Fruit fly (Drosophila melanogaster): Measurements from ENCODE around the gene svr.
"Not testable (repeated sequence)": the region's sequence is repeated elsewhere in the genome, so short reads cannot be mapped to it uniquely, and the experiment has no call there.

Gene svr

DNA sequence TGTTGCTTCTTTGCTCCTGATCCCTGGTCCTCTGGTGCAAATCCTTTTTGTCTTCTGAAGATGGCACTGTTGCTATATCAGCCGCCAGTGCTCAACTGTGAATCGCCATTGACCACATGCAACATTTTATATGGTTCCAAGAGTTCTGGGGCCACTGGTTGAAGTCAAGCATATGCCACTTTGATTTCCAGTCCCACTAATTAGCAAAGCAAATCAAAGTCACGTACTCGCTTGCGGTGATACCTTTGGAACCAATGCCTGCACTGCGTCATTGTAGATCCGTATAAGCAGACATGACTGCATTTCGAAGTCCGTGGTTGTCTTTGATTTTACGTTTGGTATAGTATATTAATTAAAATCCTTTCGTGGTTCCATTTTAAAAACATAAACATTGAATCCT is 27.0 kb upstream of the svr start, which contains the start of gene Cyp4g1:
TSS of gene Cyp4g1 (minus strand) at position 101 of the 400 bp plus-strand sequence.
- TF ChIP-seq dl (GFP tag; optimal IDR thresholded peaks at IDR 0.05; ENCODE audit: insufficient read depth in 1 of 2, partially characterized antibody in 2 of 2) (no peak), ey (GFP tag; optimal IDR thresholded peaks at IDR 0.05) (no peak), Hnf4 (GFP tag; optimal IDR thresholded peaks at IDR 0.05) (no peak), CG32264 (GFP tag; optimal IDR thresholded peaks at IDR 0.05) (no peak), psq (GFP tag; optimal IDR thresholded peaks at IDR 0.05) (no peak), br (GFP tag; optimal IDR thresholded peaks at IDR 0.05) (no peak)

DNA sequence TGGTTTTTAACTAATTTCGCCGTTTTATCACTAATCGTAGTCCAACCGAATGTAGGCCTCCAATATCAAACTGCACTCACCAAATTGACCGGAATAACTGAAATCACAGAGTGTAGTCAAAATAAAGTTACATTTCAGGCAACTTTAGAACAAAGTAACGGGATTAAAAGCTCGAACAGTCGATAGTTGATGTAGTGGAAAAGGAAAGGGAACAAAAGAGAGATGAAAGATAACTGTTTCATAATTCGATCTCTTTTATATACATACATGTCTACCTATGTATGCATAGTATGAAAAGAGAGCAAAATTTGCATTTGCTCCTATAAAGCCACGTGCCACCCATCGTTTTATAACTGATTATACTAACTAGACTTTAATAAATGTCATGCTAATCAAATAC is 25.6 kb upstream of the svr start, which contains the start of gene CG32816:
TSS of gene CG32816 (minus strand) at position 101 of the 400 bp plus-strand sequence.
- TF ChIP-seq rgr (GFP tag; optimal IDR thresholded peaks at IDR 0.05) (no peak), pan (optimal IDR thresholded peaks at IDR 0.05) (no peak), Dif (GFP tag; optimal IDR thresholded peaks at IDR 0.05; ENCODE audit: partially characterized antibody) (no peak), psq (GFP tag; optimal IDR thresholded peaks at IDR 0.05) (no peak), Dfd (GFP tag; optimal IDR thresholded peaks at IDR 0.05) (no peak), CrebA (GFP tag; optimal IDR thresholded peaks at IDR 0.05; ENCODE audit: borderline replicate concordance) (no peak), dsf (GFP tag; optimal IDR thresholded peaks at IDR 0.05; ENCODE audit: borderline replicate concordance) (no peak), CG32264 (GFP tag; optimal IDR thresholded peaks at IDR 0.05) (no peak), Rel (GFP tag; optimal IDR thresholded peaks at IDR 0.05) (no peak), Rel (tag; optimal IDR thresholded peaks at IDR 0.05) (no peak), dl (GFP tag; optimal IDR thresholded peaks at IDR 0.05; ENCODE audit: insufficient read depth in 1 of 2, partially characterized antibody in 2 of 2) (no peak), CG9705 (GFP tag; optimal IDR thresholded peaks at IDR 0.05) (no peak), HLH106 (tag; optimal IDR thresholded peaks at IDR 0.05) (no peak)

DNA sequence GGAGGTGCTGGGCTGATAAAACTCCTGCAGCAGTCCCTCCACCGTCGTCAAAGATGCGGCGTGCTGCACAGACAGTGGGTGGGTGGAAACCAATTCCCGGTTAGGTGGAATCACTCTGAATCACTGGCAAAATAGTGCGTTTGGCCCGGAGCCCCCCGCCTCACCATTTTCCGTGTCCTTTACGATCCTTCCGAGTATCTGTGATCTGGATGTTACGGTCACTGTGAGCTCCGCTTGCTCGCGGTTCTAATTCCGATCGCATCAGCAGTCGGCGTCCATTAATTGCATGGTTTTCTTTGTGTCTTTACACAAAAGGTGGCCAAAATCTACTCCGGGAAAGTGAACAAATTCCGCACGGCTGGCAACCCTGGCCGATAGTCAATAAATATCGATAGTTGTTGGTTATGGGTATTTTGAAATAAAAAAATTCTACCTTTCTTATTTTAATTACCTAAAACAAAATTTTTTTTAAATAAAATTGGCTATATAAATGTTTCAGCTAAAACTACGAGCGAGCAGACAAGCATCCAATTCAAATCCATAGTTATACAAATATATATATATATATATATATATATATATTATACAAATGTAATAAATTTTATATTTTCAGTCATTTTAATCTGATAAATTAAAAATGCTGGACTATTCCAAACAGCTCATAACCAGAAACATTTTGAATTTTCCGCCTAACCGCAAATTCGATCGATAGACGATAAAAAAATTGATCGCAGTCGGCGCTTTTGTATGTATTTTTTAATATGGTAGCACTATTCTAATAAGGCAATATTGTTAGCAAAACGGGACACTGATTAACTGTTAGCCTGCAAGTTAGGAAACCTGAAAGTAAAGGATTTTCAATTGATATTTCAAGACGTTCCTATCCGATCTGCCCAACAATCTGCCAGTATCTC is 19.8 kb upstream of the svr start, which contains the start of the genes ebo and CG13373:
TSS of gene ebo (minus strand) at position 350 of the 914 bp plus-strand sequence.
TSS of gene CG13373 (plus strand) at position 755 of the 914 bp plus-strand sequence.
- no peak for TF ChIP-seq dl (GFP tag; optimal IDR thresholded peaks at IDR 0.05; ENCODE audit: insufficient read depth in 1 of 2, partially characterized antibody in 2 of 2)
- peak; percentile 69 for TF ChIP-seq Hr83 (GFP tag; optimal IDR thresholded peaks at IDR 0.05; ENCODE audit: poor library complexity, severe bottlenecking)
- peak; percentile 23 for TF ChIP-seq psq (GFP tag; optimal IDR thresholded peaks at IDR 0.05)
- no peak for TF ChIP-seq Hnf4 (GFP tag; optimal IDR thresholded peaks at IDR 0.05)
- TF ChIP-seq HLH106 (tag; optimal IDR thresholded peaks at IDR 0.05), result peak; percentile 53
- TF ChIP-seq rgr (GFP tag; optimal IDR thresholded peaks at IDR 0.05), result peak; percentile 58
- peak in 1 of 2 experiments; percentile 46 for TF ChIP-seq foxo (GFP tag; optimal IDR thresholded peaks at IDR 0.05)
- peak; percentile 13 for TF ChIP-seq OdsH (GFP tag; optimal IDR thresholded peaks at IDR 0.05)
- TF ChIP-seq usp (GFP tag; optimal IDR thresholded peaks at IDR 0.05), result no peak

DNA sequence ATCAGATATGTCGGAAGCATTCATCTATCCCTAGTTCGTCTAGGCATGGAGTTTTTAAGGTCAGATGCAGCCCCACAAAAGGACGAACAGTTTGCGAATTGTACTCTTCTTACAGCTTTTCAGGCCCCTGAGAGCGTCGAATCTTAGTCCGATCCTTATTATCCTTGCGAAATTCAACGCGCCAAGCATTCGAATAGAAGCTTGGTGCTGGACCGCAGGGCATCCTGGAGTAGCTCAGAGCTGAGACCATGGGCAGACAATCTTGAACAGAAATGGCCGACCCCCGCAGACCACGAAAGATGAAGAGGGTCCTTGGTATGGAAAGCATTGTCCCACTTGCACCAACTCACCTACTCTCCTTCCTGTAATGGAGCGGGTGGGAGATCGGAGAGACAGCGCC is 17.5 kb upstream of the svr start, which contains the start of gene CG32817:
TSS of gene CG32817 (plus strand) at position 301 of the 400 bp plus-strand sequence.
- TF ChIP-seq CG9705 (GFP tag; optimal IDR thresholded peaks at IDR 0.05), result no peak
- no peak for TF ChIP-seq dsf (GFP tag; optimal IDR thresholded peaks at IDR 0.05; ENCODE audit: borderline replicate concordance)

DNA sequence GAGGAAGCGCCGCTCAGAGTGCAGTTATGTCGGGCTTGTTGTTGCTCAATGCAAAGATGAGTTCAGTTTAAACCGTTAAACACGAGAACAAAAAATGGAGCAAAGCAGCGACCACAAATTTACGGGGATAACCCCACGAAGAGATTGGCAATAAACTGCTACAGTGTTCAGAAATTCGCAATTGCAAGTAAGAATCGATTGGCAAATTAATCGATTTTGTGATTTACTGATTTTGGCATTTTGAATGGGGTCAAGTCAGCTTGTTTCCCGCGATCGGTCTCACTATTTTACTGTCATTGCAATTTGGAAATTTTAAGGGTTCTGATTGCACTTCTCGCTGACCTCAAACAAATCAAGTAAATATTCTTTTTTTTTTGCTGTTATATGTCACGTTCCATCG is 14.6 kb upstream of the svr start, which contains the start of gene CG3176:
TSS of gene CG3176 (plus strand) at position 221 of the 400 bp plus-strand sequence.
- not testable (repeated sequence) for TF ChIP-seq Rel (GFP tag; optimal IDR thresholded peaks at IDR 0.05)
- TF ChIP-seq Rel (tag; optimal IDR thresholded peaks at IDR 0.05) (peak; percentile 95), rgr (GFP tag; optimal IDR thresholded peaks at IDR 0.05) (peak; percentile 29)

DNA sequence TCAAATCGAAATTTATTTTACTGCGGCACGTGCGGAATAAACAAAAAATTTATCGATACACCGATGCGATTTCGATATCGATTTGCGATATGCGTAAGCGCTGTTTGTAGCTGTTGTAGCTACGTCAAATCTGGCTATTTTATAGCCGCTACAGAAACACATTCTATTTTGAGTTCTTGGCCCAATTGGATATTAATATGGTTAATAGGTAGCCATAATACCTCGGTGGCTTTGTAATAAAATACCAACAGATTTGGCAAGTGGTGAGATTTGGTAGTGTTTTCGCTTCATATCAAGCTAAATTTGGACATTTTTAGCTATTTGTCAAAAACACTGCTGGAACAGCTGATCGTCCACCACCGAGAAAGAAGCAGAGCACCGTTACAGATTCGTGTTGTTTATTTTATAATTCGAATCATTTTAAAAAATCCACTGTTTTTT is 8.7 kb upstream of the svr start, which contains the start of the genes CG18273 and CG3156:
TSS of gene CG18273 (minus strand) at position 65 of the 441 bp plus-strand sequence.
TSS of gene CG3156 (plus strand) at position 362 of the 441 bp plus-strand sequence.
- TF ChIP-seq pan (optimal IDR thresholded peaks at IDR 0.05), result no peak
- no peak for TF ChIP-seq OdsH (GFP tag; optimal IDR thresholded peaks at IDR 0.05)
- no peak for TF ChIP-seq Dif (GFP tag; optimal IDR thresholded peaks at IDR 0.05; ENCODE audit: partially characterized antibody)
- TF ChIP-seq CG32264 (GFP tag; optimal IDR thresholded peaks at IDR 0.05), result no peak
- no peak for TF ChIP-seq psq (GFP tag; optimal IDR thresholded peaks at IDR 0.05)
- TF ChIP-seq br (GFP tag; optimal IDR thresholded peaks at IDR 0.05), result no peak
- TF ChIP-seq GATAd (GFP tag; optimal IDR thresholded peaks at IDR 0.05), result no peak
- TF ChIP-seq lola (GFP tag; optimal IDR thresholded peaks at IDR 0.05), result no peak
- no peak for TF ChIP-seq CrebA (GFP tag; optimal IDR thresholded peaks at IDR 0.05; ENCODE audit: borderline replicate concordance)
- TF ChIP-seq dsf (GFP tag; optimal IDR thresholded peaks at IDR 0.05; ENCODE audit: borderline replicate concordance), result no peak
- no peak for TF ChIP-seq Vsx2 (GFP tag; optimal IDR thresholded peaks at IDR 0.05; ENCODE audit: partially characterized antibody)
- TF ChIP-seq jim (GFP tag; optimal IDR thresholded peaks at IDR 0.05), result no peak
- peak; percentile 57 for TF ChIP-seq HLH106 (tag; optimal IDR thresholded peaks at IDR 0.05)
- TF ChIP-seq ey (GFP tag; optimal IDR thresholded peaks at IDR 0.05), result no peak
- no peak for TF ChIP-seq tai (GFP tag; optimal IDR thresholded peaks at IDR 0.05)
- TF ChIP-seq foxo (GFP tag; optimal IDR thresholded peaks at IDR 0.05), result no peak
- no peak for TF ChIP-seq Sp1 (GFP tag; optimal IDR thresholded peaks at IDR 0.05)
- peak; percentile 2 for TF ChIP-seq sv (GFP tag; optimal IDR thresholded peaks at IDR 0.05)
- TF ChIP-seq Rel (GFP tag; optimal IDR thresholded peaks at IDR 0.05), result no peak
- TF ChIP-seq Rel (tag; optimal IDR thresholded peaks at IDR 0.05), result peak; percentile 78
- no peak for TF ChIP-seq Jra (GFP tag; optimal IDR thresholded peaks at IDR 0.05)
- TF ChIP-seq Hr83 (GFP tag; optimal IDR thresholded peaks at IDR 0.05; ENCODE audit: poor library complexity, severe bottlenecking), result no peak
- no peak for TF ChIP-seq fru (GFP tag; optimal IDR thresholded peaks at IDR 0.05)
- no peak for TF ChIP-seq Hnf4 (GFP tag; optimal IDR thresholded peaks at IDR 0.05)
- peak; percentile 22 for TF ChIP-seq woc (GFP tag; optimal IDR thresholded peaks at IDR 0.05)
- no peak for TF ChIP-seq N (GFP tag; optimal IDR thresholded peaks at IDR 0.05)
- TF ChIP-seq Myc (optimal IDR thresholded peaks at IDR 0.05), result peak; percentile 98
- no peak for TF ChIP-seq brk (GFP tag; optimal IDR thresholded peaks at IDR 0.05)

Measured in whole organism, wandering third instar larva.